Worm (Caenorhabditis elegans) whole organism, L3 larva: ENCODE results near the gene lec-3.

Experiments used
- lsy-12 ChIP-seq: sonication (generic microtip); optimal IDR thresholded peaks from 2 replicates; lab custom pipeline; 2016; ENCODE audit warnings: mild to moderate bottlenecking, missing genetic modification characterization, missing compliant biosample characterization
- nhr-11 ChIP-seq: fragments of 150-350 bp; optimal IDR thresholded peaks from 2 replicates; lab custom pipeline; 2014; ENCODE audit warnings: missing biosample characterization, missing genetic modification characterization
- nhr-67 ChIP-seq: fragments of 150-350 bp; optimal IDR thresholded peaks from 2 replicates; lab custom pipeline; 2014; ENCODE audit warnings: missing biosample characterization, missing genetic modification characterization

ce11 chrII:9956116-9956515 is 34.8 kb upstream of the lec-3 start:
- TF ChIP-seq nhr-67 (tag; lab: Kevin White, UChicago), result no peak
- TF ChIP-seq lsy-12 (tag; lab: Kevin White, UChicago), result no peak
- TF ChIP-seq nhr-11 (tag; lab: Kevin White, UChicago), result peak; percentile 48
